Worm (Caenorhabditis elegans) whole organism, L3 larva: ENCODE measurements around the gene Y56A3A.6.

Experiments
- R02D3.7 ChIP-seq: fragments of 150-350 bp; optimal IDR thresholded peaks from 2 replicates; lab custom pipeline; 2014; ENCODE audit warnings: missing biosample characterization, missing genetic modification characterization
- ZK546.5 ChIP-seq: sonication (generic microtip); optimal IDR thresholded peaks from 2 replicates; lab custom pipeline; 2017; ENCODE audit warnings: missing biosample characterization, missing genetic modification characterization
- aly-2 ChIP-seq: fragments of 150-350 bp; optimal IDR thresholded peaks from 2 replicates; lab custom pipeline; 2014; ENCODE audit warnings: missing biosample characterization, missing genetic modification characterization
- ama-1 ChIP-seq: fragments of 150-350 bp; optimal IDR thresholded peaks from 2 replicates; lab custom pipeline; 2018
- ceh-16 ChIP-seq: sonication (generic microtip); optimal IDR thresholded peaks from 2 replicates; lab custom pipeline; 2017; ENCODE audit warnings: missing biosample characterization, missing genetic modification characterization
- ceh-28 ChIP-seq: fragments of 150-350 bp; optimal IDR thresholded peaks from 2 replicates; lab custom pipeline; 2014; ENCODE audit warnings: missing biosample characterization, missing genetic modification reagents, missing genetic modification characterization
- ceh-9 ChIP-seq: sonication (generic microtip); optimal IDR thresholded peaks from 2 replicates; lab custom pipeline; 2018; ENCODE audit warnings: missing biosample characterization, missing genetic modification characterization
- daf-12 ChIP-seq: fragments of 150-350 bp; optimal IDR thresholded peaks from 2 replicates; lab custom pipeline; 2014; ENCODE audit warnings: missing biosample characterization, missing genetic modification reagents, missing genetic modification characterization
- egl-27 ChIP-seq: sonication (generic microtip); optimal IDR thresholded peaks from 4 replicates; lab custom pipeline; 2017; ENCODE audit warnings: missing biosample characterization, missing genetic modification reagents, missing genetic modification characterization
- egl-5 ChIP-seq: fragments of 150-350 bp; optimal IDR thresholded peaks from 2 replicates; lab custom pipeline; 2017; ENCODE audit warnings: missing biosample characterization, missing genetic modification reagents, missing genetic modification characterization, inconsistent platforms
- elt-1 ChIP-seq: fragments of 150-350 bp; optimal IDR thresholded peaks from 2 replicates; lab custom pipeline; 2014; ENCODE audit warnings: missing biosample characterization, missing genetic modification characterization
- elt-2 ChIP-seq: sonication (generic microtip); optimal IDR thresholded peaks from 2 replicates; lab custom pipeline; 2016; ENCODE audit warnings: missing genetic modification reagents, mild to moderate bottlenecking, missing genetic modification characterization, missing compliant biosample characterization
- elt-3 ChIP-seq, 3 experiments: fragments of 150-350 bp in 1 of 3; sonication (generic microtip) in 2 of 3; optimal IDR thresholded peaks; 2 replicates in 2 of 3; 4 replicates in 1 of 3; lab custom pipeline; 2014 to 2017; ENCODE audit warnings: missing biosample characterization in 3 of 3, missing genetic modification characterization in 3 of 3
- eor-1 ChIP-seq, 2 experiments: fragments of 150-350 bp; optimal IDR thresholded peaks; 2 replicates each; lab custom pipeline; 2014 to 2018; ENCODE audit warnings: missing biosample characterization in 2 of 2, missing genetic modification characterization in 2 of 2
- fkh-10 ChIP-seq: sonication (generic microtip); optimal IDR thresholded peaks from 2 replicates; lab custom pipeline; 2017; ENCODE audit warnings: missing biosample characterization, missing genetic modification reagents, missing genetic modification characterization
- fkh-2 ChIP-seq: fragments of 150-350 bp; optimal IDR thresholded peaks from 2 replicates; lab custom pipeline; 2014; ENCODE audit warnings: missing biosample characterization, missing genetic modification reagents, missing genetic modification characterization
- fos-1 ChIP-seq: fragments of 150-350 bp; optimal IDR thresholded peaks from 2 replicates; lab custom pipeline; 2014; ENCODE audit warnings: missing biosample characterization, missing genetic modification characterization
- hmg-11 ChIP-seq: sonication (generic microtip); optimal IDR thresholded peaks from 2 replicates; lab custom pipeline; 2016; ENCODE audit warnings: missing genetic modification characterization, missing compliant biosample characterization
- jun-1 ChIP-seq: fragments of 150-350 bp; optimal IDR thresholded peaks from 2 replicates; lab custom pipeline; 2014; ENCODE audit warnings: missing biosample characterization, missing genetic modification reagents, missing genetic modification characterization
- lin-15B ChIP-seq: fragments of 150-350 bp; optimal IDR thresholded peaks from 2 replicates; lab custom pipeline; 2014; ENCODE audit warnings: missing biosample characterization, missing genetic modification characterization
- lin-39 ChIP-seq: fragments of 150-350 bp; optimal IDR thresholded peaks from 2 replicates; lab custom pipeline; 2018; ENCODE audit warnings: missing biosample characterization, missing genetic modification reagents, missing genetic modification characterization
- lsy-12 ChIP-seq: sonication (generic microtip); optimal IDR thresholded peaks from 2 replicates; lab custom pipeline; 2016; ENCODE audit warnings: mild to moderate bottlenecking, missing genetic modification characterization, missing compliant biosample characterization
- mdl-1 ChIP-seq: fragments of 150-350 bp; optimal IDR thresholded peaks from 2 replicates; lab custom pipeline; 2014; ENCODE audit warnings: missing biosample characterization, missing genetic modification characterization
- mml-1 ChIP-seq: fragments of 150-350 bp; sonication (generic microtip); optimal IDR thresholded peaks from 3 replicates; lab custom pipeline; 2014; ENCODE audit warnings: missing biosample characterization, missing genetic modification characterization
- nhr-12 ChIP-seq: fragments of 150-350 bp; optimal IDR thresholded peaks from 2 replicates; lab custom pipeline; 2014; ENCODE audit warnings: missing biosample characterization, missing genetic modification characterization
- nhr-237 ChIP-seq: fragments of 150-350 bp; optimal IDR thresholded peaks from 2 replicates; lab custom pipeline; 2014; ENCODE audit warnings: missing biosample characterization, missing genetic modification characterization
- nhr-25 ChIP-seq: sonication (generic microtip); optimal IDR thresholded peaks from 2 replicates; lab custom pipeline; 2017; ENCODE audit warnings: missing biosample characterization, missing genetic modification characterization
- nhr-43 ChIP-seq: sonication (generic microtip); optimal IDR thresholded peaks from 2 replicates; lab custom pipeline; 2016; ENCODE audit warnings: mild to moderate bottlenecking, missing genetic modification characterization, missing compliant biosample characterization; ENCODE audit not compliant: poor library complexity, severe bottlenecking
- nhr-67 ChIP-seq: fragments of 150-350 bp; optimal IDR thresholded peaks from 2 replicates; lab custom pipeline; 2014; ENCODE audit warnings: missing biosample characterization, missing genetic modification characterization
- nhr-76 ChIP-seq: fragments of 150-350 bp; sonication (generic microtip); optimal IDR thresholded peaks from 5 replicates; lab custom pipeline; 2014; ENCODE audit warnings: missing biosample characterization, missing genetic modification characterization
- nhr-77 ChIP-seq: fragments of 150-350 bp; optimal IDR thresholded peaks from 2 replicates; lab custom pipeline; 2014; ENCODE audit warnings: missing biosample characterization, missing genetic modification characterization
- pha-4 ChIP-seq: fragments of 150-350 bp; optimal IDR thresholded peaks from 2 replicates; lab custom pipeline; 2014; ENCODE audit warnings: missing biosample characterization, missing genetic modification reagents, missing genetic modification characterization
- pqm-1 ChIP-seq: fragments of 150-350 bp; optimal IDR thresholded peaks from 2 replicates; lab custom pipeline; 2017; ENCODE audit warnings: missing biosample characterization, missing genetic modification characterization, inconsistent platforms
- sea-2 ChIP-seq: fragments of 150-350 bp; sonication (generic microtip); optimal IDR thresholded peaks from 4 replicates; lab custom pipeline; 2014; ENCODE audit warnings: missing biosample characterization, missing genetic modification reagents, missing genetic modification characterization
- skn-1 ChIP-seq: fragments of 150-350 bp; optimal IDR thresholded peaks from 2 replicates; lab custom pipeline; 2014; ENCODE audit warnings: missing biosample characterization, missing genetic modification characterization
- snpc-4 ChIP-seq: fragments of 150-350 bp; optimal IDR thresholded peaks from 2 replicates; lab custom pipeline; 2014; ENCODE audit warnings: missing biosample characterization, missing genetic modification characterization
- tbx-2 ChIP-seq: sonication (generic microtip); optimal IDR thresholded peaks from 2 replicates; lab custom pipeline; 2016; ENCODE audit warnings: mild to moderate bottlenecking, missing genetic modification characterization, missing compliant biosample characterization
- zag-1 ChIP-seq: fragments of 150-350 bp; optimal IDR thresholded peaks from 2 replicates; lab custom pipeline; 2014; ENCODE audit warnings: missing biosample characterization, missing genetic modification characterization
- ztf-11 ChIP-seq: fragments of 150-350 bp; optimal IDR thresholded peaks from 2 replicates; lab custom pipeline; 2014; ENCODE audit warnings: missing biosample characterization, missing genetic modification characterization
- ztf-4 ChIP-seq: fragments of 150-350 bp; optimal IDR thresholded peaks from 2 replicates; lab custom pipeline; 2014; ENCODE audit warnings: missing biosample characterization, missing genetic modification characterization

Gene Y56A3A.6

DNA sequence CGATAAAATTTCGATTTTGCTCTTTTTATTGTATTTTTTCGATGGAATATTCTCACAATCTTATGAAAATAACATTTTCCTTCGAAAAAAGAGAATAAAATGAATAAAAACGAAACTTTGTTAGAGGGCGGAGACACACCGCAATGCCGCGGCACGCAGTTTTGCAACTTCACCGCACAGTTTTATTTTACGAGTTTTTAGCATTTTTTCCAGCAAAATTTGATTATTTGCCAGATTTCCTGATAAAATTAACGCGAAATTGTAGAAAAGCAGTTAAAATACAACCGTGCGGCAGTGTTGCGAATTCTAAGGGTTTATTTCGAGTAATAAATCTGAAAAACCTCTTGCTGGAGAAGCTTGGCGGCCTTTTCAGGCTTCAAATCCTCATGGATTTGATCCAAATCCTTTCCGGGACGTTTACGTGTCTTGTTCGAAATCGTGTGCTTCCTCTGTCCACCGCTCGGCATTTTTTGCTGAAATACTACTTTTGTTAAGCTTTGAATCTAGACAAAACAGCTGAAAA lies 39.7 kb upstream of the Y56A3A.6 start, which contains the start of gene znf-593:
Gene znf-593 (minus strand): TSS at position 473 of the 523 bp plus-strand sequence.
- TF ChIP-seq jun-1: no peak
- TF ChIP-seq ZK546.5 (tag; lab: Kevin White, UChicago): no peak
- TF ChIP-seq fkh-10 (GFP tag; lab: Kevin White, UChicago): no peak
- TF ChIP-seq sea-2 (GFP tag; lab: Kevin White, UChicago): no peak
- no peak for TF ChIP-seq snpc-4 (tag; lab: Kevin White, UChicago)
- no peak for TF ChIP-seq nhr-77 (tag; lab: Kevin White, UChicago)
- no peak for TF ChIP-seq fos-1 (tag; lab: Kevin White, UChicago)
- no peak for TF ChIP-seq R02D3.7 (tag; lab: Kevin White, UChicago)
- no peak for TF ChIP-seq tbx-2 (tag; lab: Kevin White, UChicago)
- TF ChIP-seq ceh-9 (tag; lab: Kevin White, UChicago): no peak
- TF ChIP-seq nhr-43: peak; percentile 56
- TF ChIP-seq ceh-16 (tag; lab: Kevin White, UChicago): no peak
- TF ChIP-seq lin-39 (tag; lab: Kevin White, UChicago): no peak
- TF ChIP-seq nhr-237 (tag; lab: Kevin White, UChicago): no peak
- no peak for TF ChIP-seq pqm-1
- no peak for TF ChIP-seq daf-12
- TF ChIP-seq pha-4 (tag; lab: Kevin White, UChicago): peak; percentile 32
- TF ChIP-seq nhr-25 (tag; lab: Kevin White, UChicago): no peak
- TF ChIP-seq hmg-11 (tag; lab: Kevin White, UChicago): peak; percentile 50
- TF ChIP-seq skn-1 (tag; lab: Kevin White, UChicago): no peak
- no peak for TF ChIP-seq lsy-12
- TF ChIP-seq aly-2: no peak
- TF ChIP-seq ama-1: peak; percentile 1
- no peak for TF ChIP-seq egl-5
- no peak for TF ChIP-seq nhr-76 (tag; lab: Kevin White, UChicago)
- TF ChIP-seq elt-2 (tag; lab: Kevin White, UChicago): peak; percentile 23
- no peak for TF ChIP-seq nhr-67
- TF ChIP-seq mml-1 (tag; lab: Kevin White, UChicago): no peak
- TF ChIP-seq ceh-28: no peak
- TF ChIP-seq nhr-12 (tag; lab: Kevin White, UChicago): no peak
- TF ChIP-seq elt-3 (tag; optimal IDR thresholded peaks at IDR 0.05; lab: Kevin White, UChicago): no peak

DNA sequence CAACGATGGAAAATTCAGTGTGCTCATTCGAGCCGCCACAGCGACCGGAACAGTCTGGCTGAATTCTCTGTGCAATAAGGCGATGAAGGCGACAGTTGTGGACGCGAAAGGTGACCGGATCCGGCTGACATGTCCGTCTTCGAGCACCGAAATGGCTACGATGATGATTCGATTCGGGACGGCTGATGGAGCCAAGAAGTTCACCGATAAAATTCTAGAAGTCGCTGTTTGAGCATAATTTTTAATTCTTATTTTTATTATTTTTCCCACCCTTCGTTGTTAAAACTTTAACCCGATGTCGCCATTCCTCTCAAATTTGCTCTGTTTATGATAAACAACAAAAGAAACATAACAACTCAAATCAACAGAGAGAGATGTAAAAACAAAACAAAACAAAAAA lies 38.9 kb upstream of the Y56A3A.6 start:
- no peak for TF ChIP-seq pha-4 (tag; lab: Kevin White, UChicago)
- no peak for TF ChIP-seq lsy-12
- no peak for TF ChIP-seq ZK546.5 (tag; lab: Kevin White, UChicago)
- no peak for TF ChIP-seq eor-1 (tag; optimal IDR thresholded peaks at IDR 0.05; lab: Kevin White, UChicago)
- no peak for TF ChIP-seq ztf-11 (tag; lab: Kevin White, UChicago)
- no peak for TF ChIP-seq skn-1 (tag; lab: Kevin White, UChicago)
- TF ChIP-seq R02D3.7 (tag; lab: Kevin White, UChicago): no peak
- no peak for TF ChIP-seq ztf-4 (tag; lab: Kevin White, UChicago)
- TF ChIP-seq lin-15B (tag; lab: Kevin White, UChicago): no peak
- TF ChIP-seq nhr-77 (tag; lab: Kevin White, UChicago): no peak
- TF ChIP-seq aly-2: no peak
- TF ChIP-seq, all 47 proteins: peak for 0

DNA sequence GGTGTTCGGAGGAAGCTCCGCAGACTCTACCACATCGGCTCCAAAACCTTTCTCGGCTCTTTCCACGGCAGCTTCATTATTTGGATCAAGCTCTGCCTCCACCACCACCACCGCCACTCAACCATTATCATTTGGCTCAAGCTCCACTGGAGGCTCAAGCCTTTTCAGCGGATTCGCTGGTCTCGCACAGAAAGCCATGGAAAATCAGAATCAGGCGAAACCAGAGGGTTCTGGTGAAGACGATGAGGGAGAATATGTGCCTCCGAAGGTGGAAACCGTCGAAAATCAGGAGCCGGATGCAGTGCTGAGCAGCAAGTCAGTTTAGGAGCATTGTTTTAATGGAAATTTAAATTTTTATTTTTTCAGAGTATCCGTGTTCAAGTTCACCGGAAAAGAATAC lies 38.5 kb upstream of the Y56A3A.6 start:
- TF ChIP-seq fkh-10 (GFP tag; lab: Kevin White, UChicago) (no peak), elt-2 (tag; lab: Kevin White, UChicago) (no peak), elt-1 (tag; lab: Kevin White, UChicago) (no peak), nhr-25 (tag; lab: Kevin White, UChicago) (no peak), aly-2 (no peak), ztf-4 (tag; lab: Kevin White, UChicago) (no peak), mdl-1 (no peak), sea-2 (GFP tag; lab: Kevin White, UChicago) (no peak), nhr-43 (no peak), nhr-12 (tag; lab: Kevin White, UChicago) (no peak), egl-27 (tag; lab: Kevin White, UChicago) (no peak), fkh-2 (no peak), zag-1 (tag; lab: Kevin White, UChicago) (no peak), hmg-11 (tag; lab: Kevin White, UChicago) (no peak), snpc-4 (tag; lab: Kevin White, UChicago) (no peak), egl-5 (no peak)
